Fruit fly (Drosophila melanogaster) whole organism, wandering third instar larva: ENCODE results near the gene CG5455.

Experiments
- Abd-B ChIP-seq: fragments of >200 bp; optimal IDR thresholded peaks from 2 replicates; lab custom pipeline; 2017; ENCODE audit warnings: missing biosample characterization, missing genetic modification characterization
- Dfd ChIP-seq: fragments of >200 bp; optimal IDR thresholded peaks from 2 replicates; lab custom pipeline; 2017; ENCODE audit warnings: missing biosample characterization, missing genetic modification characterization
- Myc ChIP-seq: fragments of >200 bp; optimal IDR thresholded peaks from 2 replicates; lab custom pipeline; 2017
- ey ChIP-seq: fragments of 200-800 bp; sonication (Bioruptor generic); optimal IDR thresholded peaks from 2 replicates; lab custom pipeline; 2016; ENCODE audit warnings: missing biosample characterization, missing genetic modification characterization
- foxo ChIP-seq, 2 experiments: fragments of 200-800 bp; sonication (Bioruptor generic); optimal IDR thresholded peaks; 2 replicates in 1 of 2; 3 replicates in 1 of 2; lab custom pipeline; 2016 to 2017; ENCODE audit warnings: missing biosample characterization in 2 of 2, missing genetic modification characterization in 2 of 2
- h ChIP-seq: fragments of 200-800 bp; sonication (Bioruptor generic); optimal IDR thresholded peaks from 3 replicates; lab custom pipeline; 2016; ENCODE audit warnings: missing biosample characterization, mild to moderate bottlenecking, missing genetic modification characterization
- sv ChIP-seq: fragments of 200-800 bp; sonication (Bioruptor generic); optimal IDR thresholded peaks from 3 replicates; lab custom pipeline; 2016; ENCODE audit warnings: missing biosample characterization, missing genetic modification characterization
- usp ChIP-seq: fragments of >200 bp; optimal IDR thresholded peaks from 2 replicates; lab custom pipeline; 2017; ENCODE audit warnings: missing biosample characterization, missing genetic modification characterization
- woc ChIP-seq: sonication (Bioruptor generic); optimal IDR thresholded peaks from 2 replicates; lab custom pipeline; 2016; ENCODE audit warnings: missing biosample characterization, mild to moderate bottlenecking, missing genetic modification characterization

DNA sequence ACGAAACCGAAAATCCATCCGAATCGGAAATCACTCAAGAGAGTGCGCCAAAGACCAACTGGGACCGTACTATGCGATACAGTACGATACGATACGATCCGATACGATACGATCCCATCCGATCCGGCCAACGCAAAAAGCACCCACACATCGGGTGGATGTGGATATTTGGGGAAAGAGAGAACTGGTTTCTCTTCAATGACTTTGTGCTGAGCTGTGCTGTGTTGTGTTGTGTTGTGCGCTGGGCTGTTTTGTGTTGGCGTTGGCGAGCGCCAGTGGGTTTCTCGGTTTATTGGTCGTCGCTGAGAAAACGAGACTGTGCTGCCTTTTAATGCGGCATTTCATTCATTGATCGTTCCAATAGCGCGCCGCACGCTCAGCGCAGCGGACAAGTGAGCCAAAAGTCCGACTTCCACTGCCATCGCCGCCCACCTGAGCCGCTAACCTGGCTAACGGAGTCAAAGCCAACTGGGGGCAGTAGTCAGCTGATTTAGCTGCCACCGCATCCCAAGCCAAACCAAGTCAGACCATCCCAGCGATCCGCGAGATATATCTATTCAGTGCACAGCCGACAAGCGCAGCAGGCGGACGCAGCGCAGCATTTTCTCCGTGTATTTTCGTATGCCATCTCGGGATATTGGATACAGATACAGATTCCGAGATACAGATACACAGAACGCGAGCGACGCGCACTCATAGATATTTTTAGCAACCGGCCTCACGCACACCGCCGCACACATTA, 20.7 kb upstream of the CG5455 start, which contains the start of gene tx:
- TF ChIP-seq Myc (lab: Kevin White, UChicago) = no peak
- TF ChIP-seq Dfd = no peak
- TF ChIP-seq ey (GFP tag; lab: Kevin White, UChicago) = no peak
- no peak for TF ChIP-seq usp (GFP tag; lab: Kevin White, UChicago)
- TF ChIP-seq Abd-B = no peak
- no peak for TF ChIP-seq foxo (GFP tag; optimal IDR thresholded peaks at IDR 0.05; lab: Kevin White, UChicago)
- no peak for TF ChIP-seq h (GFP tag; lab: Kevin White, UChicago)
- no peak for TF ChIP-seq sv (GFP tag; lab: Kevin White, UChicago)
- TF ChIP-seq woc (GFP tag; lab: Kevin White, UChicago) = no peak
